Fruit fly (Drosophila melanogaster) whole organism, pupa: ENCODE data around the gene prd.

Source experiments
- CG10348 ChIP-seq: fragments of 200-800 bp; sonication (Bioruptor generic); IDR thresholded peaks from 2 replicates; pipeline ENCODE4 v1.3.6; 2022; ENCODE audit warnings: missing biosample characterization, missing genetic modification characterization
- CG12605 ChIP-seq: fragments of 200-800 bp; sonication (Bioruptor generic); IDR thresholded peaks from 2 replicates; pipeline ENCODE4 v1.3.6; 2022; ENCODE audit warnings: missing biosample characterization, missing genetic modification characterization
- CG13204 ChIP-seq: fragments of 200-800 bp; sonication (Bioruptor generic); optimal IDR thresholded peaks from 2 replicates; lab custom pipeline; 2018; ENCODE audit warnings: missing biosample characterization, mild to moderate bottlenecking, missing genetic modification characterization, moderate library complexity
- CG14655 ChIP-seq: fragments of 200-800 bp; sonication (Bioruptor generic); optimal IDR thresholded peaks from 3 replicates; lab custom pipeline; 2017; ENCODE audit warnings: mild to moderate bottlenecking, missing biosample characterization, missing genetic modification reagents, missing genetic modification characterization
- CG15710 ChIP-seq: fragments of 200-800 bp; sonication (Bioruptor generic); optimal IDR thresholded peaks from 2 replicates; lab custom pipeline; 2018; ENCODE audit warnings: missing biosample characterization, mild to moderate bottlenecking, missing genetic modification characterization, moderate library complexity
- CG17806 ChIP-seq: fragments of 200-800 bp; sonication (Bioruptor generic); optimal IDR thresholded peaks from 2 replicates; lab custom pipeline; 2018; ENCODE audit warnings: missing biosample characterization, mild to moderate bottlenecking, missing genetic modification characterization, moderate library complexity
- CG32121 ChIP-seq: fragments of 200-800 bp; sonication (Bioruptor generic); IDR thresholded peaks from 2 replicates; pipeline ENCODE4 v1.3.6; 2022; ENCODE audit warnings: missing biosample characterization, missing genetic modification characterization
- CG34367 ChIP-seq: fragments of 200-800 bp; sonication (Bioruptor generic); optimal IDR thresholded peaks from 2 replicates; lab custom pipeline; 2018; ENCODE audit warnings: missing biosample characterization, mild to moderate bottlenecking, missing genetic modification characterization
- CG4496 ChIP-seq: fragments of 200-800 bp; sonication (Bioruptor generic); IDR thresholded peaks from 3 replicates; pipeline ENCODE4 v1.3.6; 2022; ENCODE audit warnings: missing biosample characterization, missing genetic modification characterization
- CG8159 ChIP-seq: fragments of 200-800 bp; sonication (Bioruptor generic); optimal IDR thresholded peaks from 3 replicates; lab custom pipeline; 2018; ENCODE audit warnings: missing biosample characterization, mild to moderate bottlenecking, missing genetic modification characterization, moderate library complexity
- CG8301 ChIP-seq: fragments of 200-800 bp; sonication (Bioruptor generic); optimal IDR thresholded peaks from 2 replicates; lab custom pipeline; 2018; ENCODE audit warnings: missing biosample characterization, mild to moderate bottlenecking, missing genetic modification characterization
- CG9948 ChIP-seq: fragments of 200-800 bp; sonication (Bioruptor generic); optimal IDR thresholded peaks from 2 replicates; lab custom pipeline; 2018; ENCODE audit warnings: missing biosample characterization, mild to moderate bottlenecking, missing genetic modification characterization, moderate library complexity
- D1 ChIP-seq: fragments of 200-800 bp; sonication (Bioruptor generic); optimal IDR thresholded peaks from 2 replicates; lab custom pipeline; 2018; ENCODE audit warnings: missing biosample characterization, mild to moderate bottlenecking, missing genetic modification characterization, moderate library complexity
- EcR ChIP-seq: fragments of 200-800 bp; sonication (Bioruptor generic); optimal IDR thresholded peaks from 3 replicates; lab custom pipeline; 2019; ENCODE audit warnings: missing biosample characterization, missing genetic modification characterization, mild to moderate bottlenecking, moderate library complexity, missing genetic modification reagents
- Ets98B ChIP-seq: fragments of 200-800 bp; sonication (Bioruptor generic); IDR thresholded peaks from 2 replicates; pipeline ENCODE4 v1.3.6; 2022; ENCODE audit warnings: missing biosample characterization, missing genetic modification characterization
- Pif1A ChIP-seq: fragments of 200-800 bp; sonication (Bioruptor generic); optimal IDR thresholded peaks from 3 replicates; lab custom pipeline; 2016; ENCODE audit warnings: missing biosample characterization, missing genetic modification characterization
- Pif1B ChIP-seq: fragments of 200-800 bp; sonication (Bioruptor generic); optimal IDR thresholded peaks from 3 replicates; lab custom pipeline; 2016; ENCODE audit warnings: missing biosample characterization, missing genetic modification characterization
- Snoo ChIP-seq: fragments of 200-800 bp; sonication (Bioruptor generic); optimal IDR thresholded peaks from 3 replicates; lab custom pipeline; 2017; ENCODE audit warnings: missing biosample characterization, mild to moderate bottlenecking, missing genetic modification characterization, inconsistent platforms
- fd96Ca ChIP-seq: fragments of 200-800 bp; sonication (Bioruptor generic); IDR thresholded peaks from 3 replicates; pipeline ENCODE4 v1.3.6; 2022; ENCODE audit warnings: missing biosample characterization, missing genetic modification characterization
- gl ChIP-seq: fragments of 200-800 bp; sonication (Bioruptor generic); optimal IDR thresholded peaks from 2 replicates; lab custom pipeline; 2018; ENCODE audit warnings: missing biosample characterization, mild to moderate bottlenecking, missing genetic modification characterization
- rn ChIP-seq: fragments of 200-800 bp; sonication (Bioruptor generic); IDR thresholded peaks from 2 replicates; pipeline ENCODE4 v1.3.6; 2022; ENCODE audit warnings: missing biosample characterization, missing genetic modification characterization

prd gene

DNA sequence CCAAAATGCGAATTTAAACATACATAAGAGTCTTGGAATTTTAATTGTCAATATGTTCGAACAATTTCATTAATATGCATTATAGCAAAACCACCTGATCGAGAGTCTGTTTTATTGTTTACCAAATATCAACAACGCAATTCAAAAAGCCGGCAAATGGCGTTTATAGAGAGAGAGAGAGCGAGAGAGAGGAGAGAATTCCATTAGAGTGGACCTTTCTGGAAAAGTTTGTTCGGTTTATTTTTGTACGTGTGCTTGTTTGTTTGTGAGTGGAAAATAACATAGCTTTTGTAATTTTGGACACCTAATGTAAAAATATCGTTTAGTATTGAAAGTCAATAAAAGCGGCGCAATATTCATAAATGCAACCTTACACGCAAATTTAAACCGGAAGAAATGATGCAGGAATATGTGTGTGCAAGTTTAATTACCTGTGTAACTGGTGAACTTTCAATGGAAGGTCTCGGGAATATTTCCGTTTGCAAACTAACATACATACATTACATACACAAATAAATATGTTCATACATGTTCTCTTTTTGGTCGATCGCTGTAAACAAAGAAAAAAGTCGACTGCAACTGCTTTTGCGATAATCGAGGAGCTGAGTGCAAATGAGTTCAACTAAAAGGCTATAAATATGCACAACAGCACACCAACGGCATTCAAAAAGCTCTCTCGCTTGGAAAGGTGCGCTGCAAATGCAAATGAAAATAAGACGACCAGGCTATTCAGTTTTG lies 40.8 kb downstream of the prd start, which contains the start of gene CG6785:
TSS of gene CG6785 (minus strand) at position 588 of the 738 bp plus-strand sequence.
- peak; percentile 68 for TF ChIP-seq D1
- TF ChIP-seq rn (GFP tag; lab: Robert Waterston, UW) = 0 out of 2 replicates have a peak, but pooled peaks have one; percentile 21
- peak; percentile 82 for TF ChIP-seq Pif1B (GFP tag; lab: Kevin White, UChicago)
- peak; percentile 69 for TF ChIP-seq CG34367 (tag; lab: Kevin White, UChicago)
- TF ChIP-seq CG8159 (tag; lab: Kevin White, UChicago) = peak; percentile 99
- peak; percentile 80 for TF ChIP-seq CG32121 (GFP tag; lab: Robert Waterston, UW)
- peak; percentile 63 for TF ChIP-seq CG12605 (GFP tag; lab: Robert Waterston, UW)
- peak; percentile 81; the same call in 2 of the 3 replicates for TF ChIP-seq fd96Ca (GFP tag; lab: Robert Waterston, UW)
- TF ChIP-seq CG15710 (tag; lab: Kevin White, UChicago) = peak; percentile 76
- peak; percentile 95 for TF ChIP-seq EcR (GFP tag; lab: Kevin White, UChicago)
- peak; percentile 60 for TF ChIP-seq CG9948 (tag; lab: Kevin White, UChicago)
- TF ChIP-seq CG14655 = no peak
- TF ChIP-seq Snoo (tag; lab: Kevin White, UChicago) = peak; percentile 71
- TF ChIP-seq CG4496 (GFP tag; lab: Robert Waterston, UW) = peak; percentile 90
- no peak for TF ChIP-seq CG10348 (GFP tag; lab: Robert Waterston, UW)
- peak; percentile 65 for TF ChIP-seq gl
- TF ChIP-seq CG8301 (tag; lab: Kevin White, UChicago) = peak; percentile 84
- peak; percentile 78 for TF ChIP-seq CG17806 (tag; lab: Kevin White, UChicago)
- peak; percentile 85 for TF ChIP-seq Ets98B
- TF ChIP-seq Pif1A = peak; percentile 90
- TF ChIP-seq CG13204 (GFP tag; lab: Kevin White, UChicago) = peak; percentile 9

dm6 chr2L:12040510-12040909 lies 45.1 kb downstream of the prd start, which contains the start of gene CG6766:
TSS of gene CG6766 (minus strand) at chr2L:12040689.
- no peak for TF ChIP-seq fd96Ca (GFP tag; lab: Robert Waterston, UW)
- TF ChIP-seq D1 = no peak
- TF ChIP-seq rn (GFP tag; lab: Robert Waterston, UW) = no peak
- TF ChIP-seq Pif1A = no peak
- no peak for TF ChIP-seq CG12605 (GFP tag; lab: Robert Waterston, UW)
- TF ChIP-seq CG17806 (tag; lab: Kevin White, UChicago) = no peak
- TF ChIP-seq gl = no peak
- no peak for TF ChIP-seq CG4496 (GFP tag; lab: Robert Waterston, UW)
- TF ChIP-seq CG15710 (tag; lab: Kevin White, UChicago) = no peak
- TF ChIP-seq CG32121 (GFP tag; lab: Robert Waterston, UW) = no peak

DNA sequence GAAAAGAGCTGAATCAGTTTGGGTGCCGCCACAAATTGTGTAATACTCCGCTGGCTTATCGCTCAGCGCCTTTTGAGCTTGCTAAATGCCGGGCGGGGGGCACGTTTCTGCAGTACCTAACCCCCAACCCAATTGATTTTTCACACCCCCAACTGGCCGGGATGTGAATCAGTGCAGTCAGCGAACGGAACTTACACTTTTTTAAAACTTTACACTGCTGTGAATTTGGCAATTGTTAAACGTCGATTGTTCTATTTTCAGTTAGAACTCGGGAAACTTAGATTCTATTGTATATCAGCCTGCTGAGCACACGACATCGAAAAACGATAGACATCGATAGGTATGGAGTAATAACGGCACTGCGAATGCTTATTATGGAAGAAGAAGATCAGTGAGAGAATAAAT lies 47.4 kb downstream of the prd start, which contains the start of gene Tom70:
TSS of gene Tom70 (minus strand) at position 335 of the 405 bp plus-strand sequence.
- no peak for TF ChIP-seq D1
- no peak for TF ChIP-seq CG10348 (GFP tag; lab: Robert Waterston, UW)
- TF ChIP-seq CG4496 (GFP tag; lab: Robert Waterston, UW) = no peak
- no peak for TF ChIP-seq CG34367 (tag; lab: Kevin White, UChicago)
- TF ChIP-seq fd96Ca (GFP tag; lab: Robert Waterston, UW) = no peak
- no peak for TF ChIP-seq CG32121 (GFP tag; lab: Robert Waterston, UW)
- TF ChIP-seq CG9948 (tag; lab: Kevin White, UChicago) = no peak
- TF ChIP-seq Snoo (tag; lab: Kevin White, UChicago) = no peak
- TF ChIP-seq Pif1B (GFP tag; lab: Kevin White, UChicago) = no peak
- no peak for TF ChIP-seq gl
- no peak for TF ChIP-seq CG12605 (GFP tag; lab: Robert Waterston, UW)
- no peak for TF ChIP-seq CG17806 (tag; lab: Kevin White, UChicago)
- no peak for TF ChIP-seq CG8159 (tag; lab: Kevin White, UChicago)
- TF ChIP-seq Pif1A = no peak
- TF ChIP-seq CG15710 (tag; lab: Kevin White, UChicago) = no peak
- TF ChIP-seq EcR (GFP tag; lab: Kevin White, UChicago) = no peak
- TF ChIP-seq CG8301 (tag; lab: Kevin White, UChicago) = no peak
- no peak for TF ChIP-seq CG14655

DNA sequence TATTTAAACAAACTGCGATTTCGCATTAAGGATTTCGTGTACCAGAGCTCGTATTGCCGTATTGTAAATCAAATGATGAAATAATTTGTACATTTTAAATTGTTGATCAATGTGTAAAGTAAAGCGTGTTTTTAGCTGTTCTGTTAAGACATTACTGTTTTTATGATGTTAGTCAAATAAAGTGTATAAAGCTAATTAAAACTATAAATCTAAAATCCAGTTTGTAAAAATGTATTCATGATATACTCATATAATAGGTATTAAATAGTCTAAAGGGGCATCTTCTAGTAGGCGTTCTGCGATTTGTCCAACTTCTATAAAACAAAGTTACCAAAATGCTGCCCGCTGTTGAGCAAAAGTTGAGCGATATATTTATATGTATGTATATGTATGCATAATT lies 51.7 kb downstream of the prd start, which contains the start of gene CG18788:
TSS of gene CG18788 (plus strand) at position 301 of the 400 bp plus-strand sequence.
- TF ChIP-seq gl = no peak
- TF ChIP-seq CG9948 (tag; lab: Kevin White, UChicago) = no peak
- TF ChIP-seq CG15710 (tag; lab: Kevin White, UChicago) = no peak
- no peak for TF ChIP-seq D1
- no peak for TF ChIP-seq Snoo (tag; lab: Kevin White, UChicago)
- no peak for TF ChIP-seq EcR (GFP tag; lab: Kevin White, UChicago)
- no peak for TF ChIP-seq CG13204 (GFP tag; lab: Kevin White, UChicago)
- no peak for TF ChIP-seq rn (GFP tag; lab: Robert Waterston, UW)
- TF ChIP-seq CG8301 (tag; lab: Kevin White, UChicago) = no peak
- TF ChIP-seq CG8159 (tag; lab: Kevin White, UChicago) = no peak
- TF ChIP-seq Pif1B (GFP tag; lab: Kevin White, UChicago) = no peak
- TF ChIP-seq CG10348 (GFP tag; lab: Robert Waterston, UW) = no peak
- TF ChIP-seq CG12605 (GFP tag; lab: Robert Waterston, UW) = no peak
- TF ChIP-seq Pif1A = no peak
- no peak for TF ChIP-seq CG4496 (GFP tag; lab: Robert Waterston, UW)
- no peak for TF ChIP-seq fd96Ca (GFP tag; lab: Robert Waterston, UW)
- TF ChIP-seq CG17806 (tag; lab: Kevin White, UChicago) = no peak
- no peak for TF ChIP-seq Ets98B
- no peak for TF ChIP-seq CG14655
- no peak for TF ChIP-seq CG32121 (GFP tag; lab: Robert Waterston, UW)
